Worm (Caenorhabditis elegans) whole organism, dauer: ENCODE measurements around the gene K07E3.4.

ENCODE experiments used
- unc-62 ChIP-seq: sonication (generic microtip); optimal IDR thresholded peaks from 2 replicates; lab custom pipeline; 2017; ENCODE audit warnings: missing biosample characterization, missing genetic modification reagents, missing genetic modification characterization

The K07E3.4 gene

ce11 chrX:8083919-8084318, at the start of gene K07E3.4:
K07E3.4 (minus strand) TSS chrX:8084018.
- no peak for TF ChIP-seq unc-62 (GFP tag; lab: Kevin White, UChicago)

- no peak for TF ChIP-seq unc-62 (GFP tag; lab: Kevin White, UChicago)
Observed at ce11 chrX:8129543-8129942, 45.7 kb upstream of the K07E3.4 start, which contains the start of gene frpr-1. frpr-1 (minus strand) TSS chrX:8129643.

- TF ChIP-seq unc-62 (GFP tag; lab: Kevin White, UChicago): no peak
Observed at ce11 chrX:8123194-8123593, 39.4 kb upstream of the K07E3.4 start, which contains the start of gene C02B8.12. C02B8.12 (minus strand) TSS chrX:8123368.

- no peak for TF ChIP-seq unc-62 (GFP tag; lab: Kevin White, UChicago)
Observed at ce11 chrX:8120281-8120680, 36.5 kb upstream of the K07E3.4 start.

ce11 chrX:8117827-8118317, 34.1 kb upstream of the K07E3.4 start:
- TF ChIP-seq unc-62 (GFP tag; lab: Kevin White, UChicago): no peak

ce11 chrX:8116157-8116556, 32.3 kb upstream of the K07E3.4 start, which contains the start of gene hlh-8:
hlh-8 (plus strand) TSS chrX:8116457.
- no peak for TF ChIP-seq unc-62 (GFP tag; lab: Kevin White, UChicago)

- no peak for TF ChIP-seq unc-62 (GFP tag; lab: Kevin White, UChicago)
Observed at ce11 chrX:8110193-8110592, 26.4 kb upstream of the K07E3.4 start, which contains the start of gene K07E3.1. K07E3.1 (plus strand) TSS chrX:8110439.

- no peak for TF ChIP-seq unc-62 (GFP tag; lab: Kevin White, UChicago)
Observed at ce11 chrX:8109531-8109930, 25.7 kb upstream of the K07E3.4 start.

ce11 chrX:8107921-8108320, 24.1 kb upstream of the K07E3.4 start, which contains the start of gene K07E3.9:
K07E3.9 (plus strand) TSS chrX:8108221.
- TF ChIP-seq unc-62 (GFP tag; lab: Kevin White, UChicago): no peak

ce11 chrX:8103899-8104298, 20.1 kb upstream of the K07E3.4 start, which contains the start of gene K07E3.2:
K07E3.2 (plus strand) TSS chrX:8104298.
- no peak for TF ChIP-seq unc-62 (GFP tag; lab: Kevin White, UChicago)

- TF ChIP-seq unc-62 (GFP tag; lab: Kevin White, UChicago): no peak
Observed at ce11 chrX:8098813-8099360, 15.1 kb upstream of the K07E3.4 start, which contains the start of gene catp-5. catp-5 (minus strand) TSS chrX:8098863.

- no peak for TF ChIP-seq unc-62 (GFP tag; lab: Kevin White, UChicago)
Observed at ce11 chrX:8089916-8090315, 6.1 kb upstream of the K07E3.4 start.

- TF ChIP-seq unc-62 (GFP tag; lab: Kevin White, UChicago): no peak
Observed at ce11 chrX:8089266-8089909, 5.6 kb upstream of the K07E3.4 start.

- TF ChIP-seq unc-62 (GFP tag; lab: Kevin White, UChicago): no peak
Observed at ce11 chrX:8088474-8088873, 4.7 kb upstream of the K07E3.4 start, which contains the start of gene vem-1. vem-1 (minus strand) TSS chrX:8088574.

ce11 chrX:8086725-8087641, 3.2 kb upstream of the K07E3.4 start:
- TF ChIP-seq unc-62 (GFP tag; lab: Kevin White, UChicago): no peak

ce11 chrX:8086450-8086724, 2.6 kb upstream of the K07E3.4 start, which contains the start of gene dao-3:
dao-3 (minus strand) TSS chrX:8086550.
- TF ChIP-seq unc-62 (GFP tag; lab: Kevin White, UChicago): no peak
